Worm (Caenorhabditis elegans): Measurements from ENCODE around the gene dhs-5.

ce11 chrII:5481982-5482381, 28.3 kb downstream of the dhs-5 start, which contains the start of gene cal-8:
- TF ChIP-seq lin-15B (tag; optimal IDR thresholded peaks at IDR 0.05): no peak
- TF ChIP-seq daf-12 (tag; optimal IDR thresholded peaks at IDR 0.05): no peak
- TF ChIP-seq mdl-1 (tag; optimal IDR thresholded peaks at IDR 0.05): no peak
- no peak for TF ChIP-seq elt-2 (tag; optimal IDR thresholded peaks at IDR 0.05)
- TF ChIP-seq ceh-82 (tag; optimal IDR thresholded peaks at IDR 0.05): no peak
- TF ChIP-seq unc-62 (GFP tag; optimal IDR thresholded peaks at IDR 0.05): no peak
- no peak for TF ChIP-seq zag-1 (tag; optimal IDR thresholded peaks at IDR 0.05)
- TF ChIP-seq nhr-28 (tag; optimal IDR thresholded peaks at IDR 0.05): no peak
